Fruit fly (Drosophila melanogaster) whole organism, embryonic: ENCODE measurements around the gene CG6048.

Experiments
- CG17802 ChIP-seq: fragments of 200-800 bp; sonication (Bioruptor generic); optimal IDR thresholded peaks from 2 replicates; lab custom pipeline; 2018; ENCODE audit warnings: missing biosample characterization, mild to moderate bottlenecking, missing genetic modification characterization, moderate library complexity
- CG1792 ChIP-seq: fragments of 200-800 bp; sonication (Bioruptor generic); optimal IDR thresholded peaks from 2 replicates; lab custom pipeline; 2016; ENCODE audit warnings: missing biosample characterization, missing genetic modification characterization
- Camta ChIP-seq: fragments of 200-800 bp; sonication (Bioruptor generic); optimal IDR thresholded peaks from 2 replicates; lab custom pipeline; 2016; ENCODE audit warnings: missing biosample characterization, missing genetic modification characterization
- E2f2 ChIP-seq: fragments of 200-800 bp; sonication (Bioruptor generic); IDR thresholded peaks from 2 replicates; pipeline ENCODE4 v1.3.6; 2022; ENCODE audit warnings: missing biosample characterization, missing genetic modification characterization
- dysf ChIP-seq: fragments of 200-800 bp; sonication (Bioruptor generic); IDR thresholded peaks from 3 replicates; pipeline ENCODE4 v1.3.6; 2022; ENCODE audit warnings: missing biosample characterization, missing genetic modification characterization
- pros ChIP-seq: fragments of 200-800 bp; sonication (Bioruptor generic); optimal IDR thresholded peaks from 3 replicates; lab custom pipeline; 2019; ENCODE audit warnings: missing biosample characterization, mild to moderate bottlenecking, missing genetic modification characterization, moderate library complexity

dm6 chrX:5955207-5955679 lies 2.9 kb downstream of the CG6048 start, which contains the start of gene CG6067:
- TF ChIP-seq pros (GFP tag; lab: Kevin White, UChicago) (no peak), dysf (GFP tag; lab: Robert Waterston, UW) (no peak), CG1792 (GFP tag; lab: Kevin White, UChicago) (no peak), CG17802 (no peak), Camta (GFP tag; lab: Kevin White, UChicago) (no peak), E2f2 (GFP tag; lab: Robert Waterston, UW) (no peak)
